Worm (Caenorhabditis elegans) whole organism, L4 larva: ENCODE results near the gene brap-2.

Experiments used
- D1046.2 ChIP-seq: fragments of 200-800 bp; sonication (Bioruptor generic); IDR thresholded peaks from 2 replicates; pipeline ENCODE4 v1.3.6; 2022; ENCODE audit warnings: missing genetic modification characterization, missing compliant biosample characterization
- F10B5.3 ChIP-seq: sonication (generic microtip); optimal IDR thresholded peaks from 2 replicates; lab custom pipeline; 2016; ENCODE audit warnings: mild to moderate bottlenecking, missing genetic modification characterization, missing compliant biosample characterization
- Y48G9A.11 ChIP-seq: fragments of 200-800 bp; sonication (Bioruptor generic); IDR thresholded peaks from 2 replicates; pipeline ENCODE4 v1.3.6; 2022; ENCODE audit warnings: missing genetic modification reagents, missing genetic modification characterization, missing compliant biosample characterization
- ZK546.5 ChIP-seq, 2 experiments: sonication (generic microtip); optimal IDR thresholded peaks; 2 replicates each; lab custom pipeline; 2017; ENCODE audit warnings: missing biosample characterization in 2 of 2, missing genetic modification characterization in 2 of 2
- ama-1 ChIP-seq: fragments of 150-350 bp; optimal IDR thresholded peaks from 2 replicates; lab custom pipeline; 2014; ENCODE audit warnings: inconsistent platforms, mixed read lengths
- ceh-28 ChIP-seq: fragments of 150-350 bp; optimal IDR thresholded peaks from 2 replicates; lab custom pipeline; 2014; ENCODE audit warnings: missing biosample characterization, missing genetic modification reagents, missing genetic modification characterization
- ceh-32 ChIP-seq: sonication (generic microtip); optimal IDR thresholded peaks from 2 replicates; lab custom pipeline; 2016; ENCODE audit warnings: mild to moderate bottlenecking, missing genetic modification characterization, missing compliant biosample characterization; ENCODE audit not compliant: poor library complexity
- ces-1 ChIP-seq: fragments of 150-350 bp; sonication (generic microtip); optimal IDR thresholded peaks from 4 replicates; lab custom pipeline; 2014; ENCODE audit warnings: missing biosample characterization, missing genetic modification reagents, missing genetic modification characterization
- daf-16 ChIP-seq, 3 experiments: sonication (generic microtip); optimal IDR thresholded peaks; 2 replicates each; lab custom pipeline; 2016 to 2017; ENCODE audit warnings: missing genetic modification characterization in 3 of 3, missing genetic modification reagents in 3 of 3, mild to moderate bottlenecking in 2 of 3, missing compliant biosample characterization in 2 of 3, missing biosample characterization in 1 of 3, moderate library complexity in 1 of 3
- daf-19 ChIP-seq: fragments of 200-800 bp; sonication (Bioruptor generic); conservative IDR thresholded peaks from 2 replicates; pipeline ENCODE4 v1.3.6; 2022; ENCODE audit warnings: missing genetic modification characterization, missing compliant biosample characterization
- daf-8 ChIP-seq: fragments of 200-800 bp; sonication (Bioruptor generic); IDR thresholded peaks from 2 replicates; pipeline ENCODE4 v1.3.6; 2022; ENCODE audit warnings: missing genetic modification characterization, missing compliant biosample characterization
- egl-43 ChIP-seq: fragments of 200-800 bp; sonication (Bioruptor generic); IDR thresholded peaks from 2 replicates; pipeline ENCODE4 v1.3.6; 2022; ENCODE audit warnings: missing genetic modification reagents, missing genetic modification characterization, missing compliant biosample characterization
- gei-8 ChIP-seq: fragments of 200-800 bp; sonication (Bioruptor generic); optimal IDR thresholded peaks from 2 replicates; lab custom pipeline; 2018; ENCODE audit warnings: mild to moderate bottlenecking, missing genetic modification characterization, missing compliant biosample characterization
- hlh-30 ChIP-seq: sonication (generic microtip); optimal IDR thresholded peaks from 2 replicates; lab custom pipeline; 2017; ENCODE audit warnings: antibody characterized with exemption, mild to moderate bottlenecking, missing genetic modification characterization, missing compliant biosample characterization; ENCODE audit not compliant: insufficient read depth
- jun-1 ChIP-seq: fragments of 150-350 bp; optimal IDR thresholded peaks from 2 replicates; lab custom pipeline; 2014; ENCODE audit warnings: missing biosample characterization, missing genetic modification reagents, missing genetic modification characterization
- lin-1 ChIP-seq: fragments of 200-800 bp; sonication (Bioruptor generic); IDR thresholded peaks from 2 replicates; pipeline ENCODE4 v1.3.6; 2022; ENCODE audit warnings: missing genetic modification reagents, missing genetic modification characterization, missing compliant biosample characterization
- lin-29 ChIP-seq: fragments of 200-800 bp; sonication (Bioruptor generic); IDR thresholded peaks from 2 replicates; pipeline ENCODE4 v1.3.6; 2022; ENCODE audit warnings: missing genetic modification reagents, missing genetic modification characterization, missing compliant biosample characterization
- lin-38 ChIP-seq: fragments of 200-800 bp; sonication (Bioruptor generic); IDR thresholded peaks from 2 replicates; pipeline ENCODE4 v1.3.6; 2022; ENCODE audit warnings: missing genetic modification reagents, missing genetic modification characterization, missing compliant biosample characterization
- lsy-2 ChIP-seq, 2 experiments: fragments of 150-350 bp in 1 of 2; sonication (generic microtip) in 1 of 2; optimal IDR thresholded peaks; 2 replicates each; lab custom pipeline; 2014 to 2017; ENCODE audit warnings: missing biosample characterization in 2 of 2, missing genetic modification characterization in 2 of 2
- mdl-1 ChIP-seq, 2 experiments: fragments of 150-350 bp in 1 of 2; sonication (generic microtip) in 1 of 2; optimal IDR thresholded peaks; 2 replicates each; lab custom pipeline; 2014 to 2017; ENCODE audit warnings: missing biosample characterization in 2 of 2, missing genetic modification characterization in 2 of 2
- mdt-29 ChIP-seq: fragments of 200-800 bp; sonication (Bioruptor generic); IDR thresholded peaks from 2 replicates; pipeline ENCODE4 v1.3.6; 2022; ENCODE audit warnings: missing genetic modification reagents, missing genetic modification characterization, missing compliant biosample characterization
- mes-2 ChIP-seq: sonication (generic microtip); optimal IDR thresholded peaks from 2 replicates; lab custom pipeline; 2016; ENCODE audit warnings: missing genotype, mild to moderate bottlenecking, missing genetic modification characterization, missing compliant biosample characterization; ENCODE audit not compliant: poor library complexity, severe bottlenecking
- mxl-3 ChIP-seq: fragments of 200-800 bp; sonication (Bioruptor generic); optimal IDR thresholded peaks from 2 replicates; lab custom pipeline; 2018; ENCODE audit warnings: mild to moderate bottlenecking, missing genetic modification characterization, missing compliant biosample characterization
- nhr-10 ChIP-seq: fragments of 150-350 bp; optimal IDR thresholded peaks from 2 replicates; lab custom pipeline; 2014; ENCODE audit warnings: missing biosample characterization, missing genetic modification characterization
- nhr-102 ChIP-seq: sonication (generic microtip); optimal IDR thresholded peaks from 2 replicates; lab custom pipeline; 2016; ENCODE audit warnings: mild to moderate bottlenecking, missing genetic modification characterization, moderate library complexity, missing compliant biosample characterization
- nhr-111 ChIP-seq: fragments of 200-800 bp; sonication (Bioruptor generic); optimal IDR thresholded peaks from 2 replicates; lab custom pipeline; 2018; ENCODE audit warnings: mild to moderate bottlenecking, missing genetic modification characterization, missing compliant biosample characterization
- nhr-25 ChIP-seq: sonication (generic microtip); optimal IDR thresholded peaks from 2 replicates; lab custom pipeline; 2017; ENCODE audit warnings: missing genetic modification characterization, mild to moderate bottlenecking, missing compliant biosample characterization, antibody characterized with exemption, moderate library complexity, borderline replicate concordance; ENCODE audit not compliant: insufficient read depth
- nhr-41 ChIP-seq: fragments of 200-800 bp; sonication (Bioruptor generic); IDR thresholded peaks from 2 replicates; pipeline ENCODE4 v1.3.6; 2022; ENCODE audit warnings: missing genetic modification reagents, missing genetic modification characterization, missing compliant biosample characterization
- nhr-48 ChIP-seq: sonication (generic microtip); optimal IDR thresholded peaks from 2 replicates; lab custom pipeline; 2016; ENCODE audit warnings: mild to moderate bottlenecking, missing genetic modification characterization, missing compliant biosample characterization
- nhr-76 ChIP-seq: fragments of 150-350 bp; optimal IDR thresholded peaks from 2 replicates; lab custom pipeline; 2014; ENCODE audit warnings: missing biosample characterization, missing genetic modification characterization
- nhr-77 ChIP-seq: fragments of 150-350 bp; optimal IDR thresholded peaks from 2 replicates; lab custom pipeline; 2014; ENCODE audit warnings: missing biosample characterization, missing genetic modification characterization
- pha-4 ChIP-seq, 2 experiments: fragments of 150-350 bp in 1 of 2; fragments of 200-800 bp in 1 of 2; sonication (Bioruptor generic) in 1 of 2; IDR thresholded peaks in 1 of 2; optimal IDR thresholded peaks in 1 of 2; 2 replicates each; pipeline versions ENCODE4 v1.3.6 to Lab custom; 2014 to 2022; ENCODE audit warnings: missing genetic modification characterization in 2 of 2, missing genetic modification reagents in 2 of 2, missing biosample characterization in 1 of 2, missing compliant biosample characterization in 1 of 2
- rbr-2 ChIP-seq: sonication (generic microtip); optimal IDR thresholded peaks from 2 replicates; lab custom pipeline; 2016; ENCODE audit warnings: missing genotype, missing genetic modification characterization, missing compliant biosample characterization
- sdz-12 ChIP-seq: fragments of 200-800 bp; sonication (Bioruptor generic); optimal IDR thresholded peaks from 2 replicates; lab custom pipeline; 2018; ENCODE audit warnings: mild to moderate bottlenecking, missing genetic modification characterization, missing compliant biosample characterization
- set-16 ChIP-seq: fragments of 200-800 bp; sonication (Bioruptor generic); IDR thresholded peaks from 2 replicates; pipeline ENCODE4 v1.3.6; 2022; ENCODE audit warnings: missing genetic modification reagents, missing genetic modification characterization, missing compliant biosample characterization
- skn-1 ChIP-seq: fragments of 150-350 bp; optimal IDR thresholded peaks from 2 replicates; lab custom pipeline; 2014; ENCODE audit warnings: missing biosample characterization, missing genetic modification characterization
- snpc-1.2 ChIP-seq: fragments of 200-800 bp; sonication (Bioruptor generic); IDR thresholded peaks from 2 replicates; pipeline ENCODE4 v1.3.6; 2022; ENCODE audit warnings: missing genetic modification reagents, missing genetic modification characterization, missing compliant biosample characterization
- spr-1 ChIP-seq: sonication (generic microtip); optimal IDR thresholded peaks from 2 replicates; lab custom pipeline; 2016; ENCODE audit warnings: mild to moderate bottlenecking, missing genetic modification characterization, missing compliant biosample characterization
- spr-3 ChIP-seq: fragments of 200-800 bp; sonication (Bioruptor generic); optimal IDR thresholded peaks from 2 replicates; lab custom pipeline; 2018; ENCODE audit warnings: mild to moderate bottlenecking, missing genetic modification characterization, missing compliant biosample characterization
- tag-97 ChIP-seq: fragments of 200-800 bp; sonication (Bioruptor generic); IDR thresholded peaks from 2 replicates; pipeline ENCODE4 v1.3.6; 2022; ENCODE audit warnings: missing genetic modification characterization, missing compliant biosample characterization
- tra-1 ChIP-seq: fragments of 200-800 bp; sonication (Bioruptor generic); IDR thresholded peaks from 2 replicates; pipeline ENCODE4 v1.3.6; 2022; ENCODE audit warnings: missing genetic modification reagents, missing genetic modification characterization, missing compliant biosample characterization
- unc-130 ChIP-seq: sonication (generic microtip); optimal IDR thresholded peaks from 2 replicates; lab custom pipeline; 2016; ENCODE audit warnings: missing genetic modification reagents, missing genetic modification characterization, missing compliant biosample characterization
- unc-39 ChIP-seq: sonication (generic microtip); optimal IDR thresholded peaks from 2 replicates; lab custom pipeline; 2017; ENCODE audit warnings: missing biosample characterization, missing genetic modification characterization
- unc-62 ChIP-seq, 3 experiments: fragments of 150-350 bp in 1 of 3; sonication (generic microtip); optimal IDR thresholded peaks in 2 of 3; peaks in 1 of 3; 1 replicate in 1 of 3; 2 replicates in 2 of 3; lab custom pipeline; 2014 to 2017; ENCODE audit warnings: missing biosample characterization in 3 of 3, missing genetic modification characterization in 3 of 3, missing genetic modification reagents in 3 of 3, missing genotype in 1 of 3
- zfp-2 ChIP-seq: sonication (generic microtip); optimal IDR thresholded peaks from 2 replicates; lab custom pipeline; 2016; ENCODE audit warnings: mild to moderate bottlenecking, missing genetic modification characterization, missing compliant biosample characterization
- zfp-3 ChIP-seq: fragments of 200-800 bp; sonication (Bioruptor generic); conservative IDR thresholded peaks from 2 replicates; pipeline ENCODE4 v1.3.6; 2022; ENCODE audit warnings: missing genetic modification reagents, missing genetic modification characterization, missing compliant biosample characterization
- zip-11 ChIP-seq: fragments of 200-800 bp; sonication (Bioruptor generic); IDR thresholded peaks from 2 replicates; pipeline ENCODE4 v1.3.6; 2022; ENCODE audit warnings: missing genetic modification characterization, missing compliant biosample characterization
- ztf-7 ChIP-seq: fragments of 150-350 bp; optimal IDR thresholded peaks from 2 replicates; lab custom pipeline; 2014; ENCODE audit warnings: missing biosample characterization, missing genetic modification characterization

brap-2 gene

DNA sequence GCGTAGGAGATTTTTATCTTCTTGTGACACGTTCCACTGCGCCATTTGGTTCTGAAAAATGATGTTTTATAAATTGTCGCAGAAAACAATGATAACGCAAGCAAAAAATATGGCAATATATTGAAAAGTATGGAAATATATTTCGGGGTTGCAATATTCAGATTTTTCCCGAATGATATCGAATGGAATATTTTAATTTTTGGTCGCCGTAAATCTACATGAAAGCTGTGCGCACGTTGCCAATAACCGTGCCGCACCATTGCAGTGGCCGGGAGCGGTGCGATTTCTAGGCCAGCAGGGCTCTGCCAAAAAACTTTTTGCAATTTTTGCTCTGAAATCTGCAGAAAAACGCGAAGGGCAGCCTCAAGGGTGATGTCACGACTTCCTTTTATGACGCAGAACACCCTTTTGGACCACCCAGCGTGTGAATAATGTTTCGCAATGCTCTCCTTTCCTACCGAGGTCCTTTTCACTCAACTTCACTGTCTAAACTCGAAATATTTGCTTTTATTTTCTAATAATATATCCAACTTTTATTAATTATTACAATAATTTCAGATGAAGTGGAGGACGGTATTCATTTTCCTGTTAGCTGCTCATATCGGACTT, 34.7 kb downstream of the brap-2 start, which contains the start of the genes F09E5.11 and bmy-1 (continued):
- peak; percentile 78 for TF ChIP-seq lin-38 (GFP tag; lab: Robert Waterston, UW)
- TF ChIP-seq F10B5.3 (tag; lab: Kevin White, UChicago): no peak
- TF ChIP-seq ztf-7 (tag; lab: Kevin White, UChicago): no peak
- no peak for TF ChIP-seq unc-39 (tag; lab: Kevin White, UChicago)
- peak; percentile 60 for TF ChIP-seq nhr-102
- TF ChIP-seq Y48G9A.11: peak; percentile 74; the same call in 1 of the 2 replicates
- TF ChIP-seq ZK546.5 (tag; optimal IDR thresholded peaks at IDR 0.05; lab: Kevin White, UChicago): no peak
- TF ChIP-seq rbr-2 (tag; lab: Kevin White, UChicago): peak; percentile 82
- TF ChIP-seq zfp-2 (tag; lab: Kevin White, UChicago): no peak
- TF ChIP-seq egl-43: no peak
- TF ChIP-seq mes-2: peak; percentile 99
- TF ChIP-seq ces-1 (GFP tag; lab: Kevin White, UChicago): no peak
- TF ChIP-seq nhr-111 (GFP tag; lab: Kevin White, UChicago): no peak
- no peak for TF ChIP-seq skn-1 (tag; lab: Kevin White, UChicago)
- 0 out of 2 replicates have a peak, but pooled peaks have one; percentile 59 for TF ChIP-seq snpc-1.2
- peak; percentile 34 for TF ChIP-seq spr-1
- no peak for TF ChIP-seq lin-29
- no peak for TF ChIP-seq daf-16 (GFP tag; optimal IDR thresholded peaks at IDR 0.05; lab: Kevin White, UChicago)
- no peak for TF ChIP-seq daf-16 (tag; optimal IDR thresholded peaks at IDR 0.05; lab: Kevin White, UChicago)
- TF ChIP-seq unc-62 (GFP tag; optimal IDR thresholded peaks at IDR 0.05 in 1 of 2; lab: Kevin White, UChicago): peak in 1 of 2 experiments; percentile 89
- TF ChIP-seq unc-62 (tag; optimal IDR thresholded peaks at IDR 0.05; lab: Kevin White, UChicago): no peak
- peak; percentile 58 for TF ChIP-seq hlh-30 (tag; lab: Kevin White, UChicago)
- no peak for TF ChIP-seq ceh-32 (tag; lab: Kevin White, UChicago)
- no peak for TF ChIP-seq lin-1 (GFP tag; lab: Robert Waterston, UW)
- 0 out of 2 replicates have a peak, but pooled peaks have one; percentile 14 for TF ChIP-seq zfp-3
- peak; percentile 70 for TF ChIP-seq nhr-77 (tag; lab: Kevin White, UChicago)
- peak; percentile 2 for TF ChIP-seq nhr-25 (tag; lab: Kevin White, UChicago)
- no peak for TF ChIP-seq daf-19 (GFP tag; lab: Robert Waterston, UW)
- TF ChIP-seq daf-8 (GFP tag; lab: Robert Waterston, UW): no peak
- peak; percentile 27 for TF ChIP-seq sdz-12 (GFP tag; lab: Kevin White, UChicago)
- peak in 1 of 2 experiments; percentile 85 for TF ChIP-seq lsy-2 (tag; optimal IDR thresholded peaks at IDR 0.05; lab: Kevin White, UChicago)
- TF ChIP-seq tra-1: peak; percentile 75; the same call in 1 of the 2 replicates
- TF ChIP-seq nhr-10 (tag; lab: Kevin White, UChicago): no peak
- peak; percentile 7 for TF ChIP-seq nhr-48 (tag; lab: Kevin White, UChicago)
- TF ChIP-seq set-16 (GFP tag; lab: Robert Waterston, UW): peak; percentile 54
- no peak for TF ChIP-seq jun-1 (tag; lab: Kevin White, UChicago)
- no peak for TF ChIP-seq tag-97 (GFP tag; lab: Robert Waterston, UW)
- TF ChIP-seq mdt-29 (GFP tag; lab: Robert Waterston, UW): no peak
- TF ChIP-seq nhr-76 (tag; lab: Kevin White, UChicago): no peak
- peak in 1 of 2 experiments; percentile 36 for TF ChIP-seq mdl-1 (tag; optimal IDR thresholded peaks at IDR 0.05; lab: Kevin White, UChicago)
- no peak for TF ChIP-seq nhr-41 (GFP tag; lab: Robert Waterston, UW)
- TF ChIP-seq pha-4 (GFP tag; IDR thresholded peaks at IDR 0.05; lab: Robert Waterston, UW): peak; percentile 67
- TF ChIP-seq pha-4 (tag; optimal IDR thresholded peaks at IDR 0.05; lab: Kevin White, UChicago): no peak
- TF ChIP-seq unc-130 (GFP tag; lab: Kevin White, UChicago): peak; percentile 98
- TF ChIP-seq zip-11 (GFP tag; lab: Robert Waterston, UW): no peak
- peak; percentile 87 for TF ChIP-seq mxl-3 (GFP tag; lab: Kevin White, UChicago)
- TF ChIP-seq ceh-28 (tag; lab: Kevin White, UChicago): no peak
- peak; percentile 19 for TF ChIP-seq ama-1
- TF ChIP-seq D1046.2: no peak
- TF ChIP-seq spr-3: no peak
- no peak for TF ChIP-seq gei-8 (GFP tag; lab: Kevin White, UChicago)
